Fruit fly (Drosophila melanogaster): ENCODE measurements around the gene CG6276.

Gene CG6276

dm6 chr3R:15291551-15292223 is 28.2 kb downstream of the CG6276 start:
- peak; percentile 23 for TF ChIP-seq noc (tag; optimal IDR thresholded peaks at IDR 0.05)

dm6 chr3R:15290642-15291118 is 29.2 kb downstream of the CG6276 start, which contains the start of gene CG45218:
CG45218 (minus strand) TSS chr3R:15290799.
- peak; percentile 51 for TF ChIP-seq noc (tag; optimal IDR thresholded peaks at IDR 0.05)

DNA sequence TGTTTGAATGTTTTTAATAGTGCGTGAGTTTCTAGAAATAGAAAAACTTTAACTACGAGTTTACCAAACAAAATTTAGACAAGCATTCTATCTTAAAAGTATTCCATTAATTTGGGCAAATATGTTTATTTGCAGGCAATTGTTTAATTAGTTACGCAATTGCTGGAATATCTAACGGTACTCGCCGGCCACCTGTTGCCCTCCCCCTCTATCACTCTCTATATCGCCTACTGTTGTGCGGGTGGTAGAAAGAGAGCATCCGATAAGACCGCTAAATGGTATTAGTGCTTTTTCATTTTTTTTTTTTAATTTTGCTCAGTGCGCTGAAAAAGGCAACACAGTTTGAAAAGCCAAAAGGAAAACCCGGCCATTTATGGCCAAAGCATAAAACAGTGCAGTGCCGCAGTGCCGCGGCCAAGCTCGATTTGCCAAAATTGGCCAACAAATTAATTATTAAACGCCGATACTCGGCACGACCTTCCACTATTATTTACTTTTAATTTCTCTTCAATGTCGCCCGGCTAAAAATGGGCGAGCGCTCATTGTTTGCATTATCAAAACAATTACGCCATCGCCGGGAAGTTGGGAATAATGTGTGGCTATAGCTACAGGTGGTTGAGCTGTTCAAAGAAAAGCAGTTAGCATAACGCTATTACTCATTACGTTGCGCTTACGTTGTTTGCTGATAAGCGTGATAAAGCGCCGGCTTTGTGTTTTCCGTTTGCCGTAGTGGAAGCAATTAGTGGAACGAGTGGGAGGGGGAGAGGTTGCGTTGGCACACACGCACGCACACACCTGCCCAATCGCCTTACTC is 29.8 kb downstream of the CG6276 start:
- TF ChIP-seq noc (tag; optimal IDR thresholded peaks at IDR 0.05) = no peak

DNA sequence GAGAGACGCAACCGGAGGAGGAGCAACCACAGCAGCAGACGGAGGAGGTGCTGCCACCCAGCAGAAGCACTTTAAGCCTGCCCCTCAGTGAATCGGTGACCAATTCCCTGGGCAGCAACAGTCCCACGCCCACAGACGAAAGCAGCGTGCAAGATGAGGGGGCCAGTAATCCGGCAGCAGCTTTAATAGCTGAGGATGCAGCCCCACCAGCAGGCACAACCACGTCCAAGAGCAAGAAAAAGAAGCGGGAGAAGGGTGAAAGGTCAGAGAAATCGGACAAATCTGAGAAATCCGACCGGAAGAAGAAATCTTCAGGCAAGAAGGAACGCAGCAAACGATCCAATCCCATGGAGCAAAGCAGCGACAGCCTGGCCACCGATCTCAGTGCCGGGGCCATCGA is 31.1 kb downstream of the CG6276 start:
- TF ChIP-seq noc (tag; optimal IDR thresholded peaks at IDR 0.05) = no peak

- TF ChIP-seq noc (tag; optimal IDR thresholded peaks at IDR 0.05) = no peak
Measured at dm6 chr3R:15287763-15288162, 32.1 kb downstream of the CG6276 start.

dm6 chr3R:15286693-15287041 is 33.2 kb downstream of the CG6276 start:
- TF ChIP-seq noc (tag; optimal IDR thresholded peaks at IDR 0.05) = peak; percentile 23

- no peak for TF ChIP-seq noc (tag; optimal IDR thresholded peaks at IDR 0.05)
Measured at dm6 chr3R:15286024-15286692, 33.7 kb downstream of the CG6276 start.

- TF ChIP-seq noc (tag; optimal IDR thresholded peaks at IDR 0.05) = no peak
Measured at dm6 chr3R:15282982-15283809, 36.7 kb downstream of the CG6276 start.

- no peak for TF ChIP-seq noc (tag; optimal IDR thresholded peaks at IDR 0.05)
Measured at dm6 chr3R:15282326-15282725, 37.5 kb downstream of the CG6276 start.

dm6 chr3R:15281335-15281963 is 38.4 kb downstream of the CG6276 start:
- TF ChIP-seq noc (tag; optimal IDR thresholded peaks at IDR 0.05) = no peak

DNA sequence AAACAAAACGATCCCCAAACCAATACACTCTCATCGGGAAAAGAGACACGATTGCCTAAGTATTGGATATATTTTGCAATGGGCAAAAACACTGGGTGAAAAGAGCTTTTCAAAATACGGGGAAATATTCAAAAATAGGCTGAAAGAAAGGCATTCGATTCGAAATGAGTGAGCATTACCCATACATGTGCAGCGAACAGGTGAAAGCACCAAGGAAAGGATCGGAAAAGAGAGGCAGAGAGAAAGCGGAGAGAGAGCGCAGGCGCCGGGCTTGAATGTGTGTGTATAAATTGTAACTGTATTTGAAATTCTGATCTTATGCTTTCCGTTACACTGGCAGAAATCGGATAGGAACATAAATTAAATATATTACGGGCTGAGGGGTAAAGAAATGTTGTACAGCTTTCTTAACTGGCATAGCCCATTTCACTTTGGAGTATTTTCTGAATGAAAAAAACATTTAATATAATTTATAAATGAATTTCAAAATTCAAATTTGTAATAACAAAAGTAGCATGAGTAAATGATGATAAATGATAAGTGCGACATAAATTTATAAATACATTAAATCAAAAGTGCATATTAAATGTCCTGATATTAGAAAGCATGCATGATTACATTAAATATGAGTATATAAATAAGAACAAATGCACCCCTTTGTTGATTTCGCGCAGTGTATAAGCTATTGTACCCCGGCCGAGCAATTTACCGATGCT is 39.1 kb downstream of the CG6276 start:
- TF ChIP-seq noc (tag; optimal IDR thresholded peaks at IDR 0.05) = peak; percentile 48

dm6 chr3R:15277926-15278869 is 41.7 kb downstream of the CG6276 start, which contains the start of the genes MRG15 and Tm1:
MRG15 (minus strand) TSS chr3R:15278109.
Tm1 (plus strand) TSS chr3R:15278220.
- no peak for TF ChIP-seq noc (tag; optimal IDR thresholded peaks at IDR 0.05)

- TF ChIP-seq noc (tag; optimal IDR thresholded peaks at IDR 0.05) = peak; percentile 98
Measured at dm6 chr3R:15275158-15275623, 44.7 kb downstream of the CG6276 start, which contains the start of the genes Cp190 and CG4338. Cp190 (minus strand) TSS chr3R:15275241. CG4338 (plus strand) TSS chr3R:15275522.

Measured in whole organism, larva.